Worm (Caenorhabditis elegans) whole organism, L2 larva: Measurements from ENCODE around the gene Y62H9A.15.

Experiments
- C34F6.9 ChIP-seq: fragments of 150-350 bp; optimal IDR thresholded peaks from 2 replicates; lab custom pipeline; 2014; ENCODE audit warnings: missing biosample characterization, missing genetic modification characterization
- F13H6.1 ChIP-seq: sonication (generic microtip); optimal IDR thresholded peaks from 2 replicates; lab custom pipeline; 2016; ENCODE audit warnings: missing genetic modification characterization, missing compliant biosample characterization
- R02D3.7 ChIP-seq: fragments of 150-350 bp; optimal IDR thresholded peaks from 2 replicates; lab custom pipeline; 2014; ENCODE audit warnings: missing biosample characterization, missing genetic modification characterization
- ZK546.5 ChIP-seq: sonication (generic microtip); optimal IDR thresholded peaks from 2 replicates; lab custom pipeline; 2017; ENCODE audit warnings: missing biosample characterization, missing genetic modification characterization
- aly-2 ChIP-seq: fragments of 150-350 bp; optimal IDR thresholded peaks from 2 replicates; lab custom pipeline; 2014; ENCODE audit warnings: missing biosample characterization, missing genetic modification characterization
- blmp-1 ChIP-seq: sonication (generic microtip); optimal IDR thresholded peaks from 2 replicates; lab custom pipeline; 2017; ENCODE audit warnings: missing genetic modification characterization, mild to moderate bottlenecking, missing compliant biosample characterization, antibody characterized with exemption, moderate library complexity; ENCODE audit not compliant: insufficient read depth
- ceh-16 ChIP-seq: fragments of 150-350 bp; optimal IDR thresholded peaks from 2 replicates; lab custom pipeline; 2014; ENCODE audit warnings: missing biosample characterization, missing genetic modification characterization
- crh-2 ChIP-seq: sonication (generic microtip); optimal IDR thresholded peaks from 2 replicates; lab custom pipeline; 2017; ENCODE audit warnings: missing biosample characterization, missing genetic modification characterization
- dmd-4 ChIP-seq: sonication (generic microtip); optimal IDR thresholded peaks from 2 replicates; lab custom pipeline; 2017; ENCODE audit warnings: missing biosample characterization, missing genetic modification characterization
- egl-27 ChIP-seq: sonication (generic microtip); optimal IDR thresholded peaks from 3 replicates; lab custom pipeline; 2017; ENCODE audit warnings: missing biosample characterization, missing genetic modification reagents, missing genetic modification characterization
- elt-1 ChIP-seq: fragments of 150-350 bp; optimal IDR thresholded peaks from 2 replicates; lab custom pipeline; 2014; ENCODE audit warnings: missing biosample characterization, missing genetic modification characterization
- fos-1 ChIP-seq: fragments of 150-350 bp; optimal IDR thresholded peaks from 2 replicates; lab custom pipeline; 2014; ENCODE audit warnings: missing biosample characterization, missing genetic modification characterization
- lin-11 ChIP-seq: fragments of 150-350 bp; sonication (generic microtip); optimal IDR thresholded peaks from 2 replicates; lab custom pipeline; 2014; ENCODE audit warnings: missing biosample characterization, missing genetic modification characterization, inconsistent platforms, mixed read lengths
- lin-13 ChIP-seq: fragments of 150-350 bp; optimal IDR thresholded peaks from 2 replicates; lab custom pipeline; 2014; ENCODE audit warnings: missing biosample characterization, missing genetic modification reagents, missing genetic modification characterization
- lin-39 ChIP-seq: fragments of 150-350 bp; optimal IDR thresholded peaks from 2 replicates; lab custom pipeline; 2014; ENCODE audit warnings: missing biosample characterization, missing genetic modification reagents, missing genetic modification characterization
- lsy-2 ChIP-seq, 2 experiments: fragments of 150-350 bp in 1 of 2; sonication (generic microtip) in 1 of 2; optimal IDR thresholded peaks; 2 replicates each; lab custom pipeline; 2014 to 2017; ENCODE audit warnings: missing biosample characterization in 2 of 2, missing genetic modification characterization in 2 of 2
- mdl-1 ChIP-seq, 2 experiments: fragments of 150-350 bp in 1 of 2; sonication (generic microtip) in 1 of 2; optimal IDR thresholded peaks; 2 replicates each; lab custom pipeline; 2017; ENCODE audit warnings: missing biosample characterization in 2 of 2, missing genetic modification characterization in 2 of 2
- nhr-11 ChIP-seq: fragments of 150-350 bp; optimal IDR thresholded peaks from 2 replicates; lab custom pipeline; 2014; ENCODE audit warnings: missing biosample characterization, missing genetic modification characterization
- nhr-129 ChIP-seq: fragments of 150-350 bp; optimal IDR thresholded peaks from 2 replicates; lab custom pipeline; 2014; ENCODE audit warnings: missing biosample characterization, missing genetic modification characterization
- nhr-21 ChIP-seq: fragments of 150-350 bp; optimal IDR thresholded peaks from 2 replicates; lab custom pipeline; 2014; ENCODE audit warnings: missing biosample characterization, missing genetic modification characterization
- nhr-25 ChIP-seq: fragments of 150-350 bp; sonication (generic microtip); optimal IDR thresholded peaks from 3 replicates; lab custom pipeline; 2014; ENCODE audit warnings: missing biosample characterization, missing genetic modification characterization
- nhr-6 ChIP-seq: fragments of 150-350 bp; optimal IDR thresholded peaks from 2 replicates; lab custom pipeline; 2014; ENCODE audit warnings: missing biosample characterization, missing genetic modification characterization
- nhr-77 ChIP-seq: fragments of 150-350 bp; optimal IDR thresholded peaks from 2 replicates; lab custom pipeline; 2014; ENCODE audit warnings: missing biosample characterization, missing genetic modification characterization
- peb-1 ChIP-seq: fragments of 150-350 bp; optimal IDR thresholded peaks from 2 replicates; lab custom pipeline; 2014; ENCODE audit warnings: missing biosample characterization, missing genetic modification characterization
- sma-3 ChIP-seq: sonication (generic microtip); optimal IDR thresholded peaks from 2 replicates; lab custom pipeline; 2016; ENCODE audit warnings: missing genetic modification reagents, missing genetic modification characterization, missing compliant biosample characterization
- sma-9 ChIP-seq, 2 experiments: fragments of 150-350 bp in 1 of 2; sonication (generic microtip) in 1 of 2; optimal IDR thresholded peaks; 2 replicates each; lab custom pipeline; 2014 to 2016; ENCODE audit warnings: missing genetic modification characterization in 2 of 2, mild to moderate bottlenecking in 1 of 2, missing biosample characterization in 1 of 2, missing compliant biosample characterization in 1 of 2, missing genetic modification reagents in 1 of 2, moderate library complexity in 1 of 2
- snpc-4 ChIP-seq: fragments of 150-350 bp; optimal IDR thresholded peaks from 2 replicates; lab custom pipeline; 2014; ENCODE audit warnings: missing biosample characterization, missing genetic modification characterization
- unc-55 ChIP-seq: fragments of 150-350 bp; sonication (generic microtip); optimal IDR thresholded peaks from 3 replicates; lab custom pipeline; 2014; ENCODE audit warnings: missing biosample characterization, missing genetic modification reagents, missing genetic modification characterization
- unc-62 ChIP-seq: fragments of 150-350 bp; optimal IDR thresholded peaks from 2 replicates; lab custom pipeline; 2014; ENCODE audit warnings: missing biosample characterization, missing genetic modification reagents, missing genetic modification characterization
- zag-1 ChIP-seq: fragments of 150-350 bp; optimal IDR thresholded peaks from 2 replicates; lab custom pipeline; 2014; ENCODE audit warnings: missing biosample characterization, missing genetic modification characterization
- ztf-11 ChIP-seq: sonication (generic microtip); optimal IDR thresholded peaks from 2 replicates; lab custom pipeline; 2017; ENCODE audit warnings: missing biosample characterization, missing genetic modification characterization
- ztf-4 ChIP-seq: fragments of 150-350 bp; optimal IDR thresholded peaks from 2 replicates; lab custom pipeline; 2014; ENCODE audit warnings: missing biosample characterization, missing genetic modification characterization

Y62H9A.15 gene

ce11 chrX:11937343-11937935 is 27.5 kb upstream of the Y62H9A.15 start (continued):
- TF ChIP-seq blmp-1 (peak; percentile 93), nhr-77 (tag; lab: Kevin White, UChicago) (peak; percentile 98), nhr-25 (peak; percentile 98), C34F6.9 (tag; lab: Kevin White, UChicago) (peak; percentile 98), unc-62 (peak; percentile 93), egl-27 (tag; lab: Kevin White, UChicago) (peak; percentile 99), nhr-6 (peak; percentile 99), ZK546.5 (tag; lab: Kevin White, UChicago) (peak; percentile 71), lin-11 (peak; percentile 76), peb-1 (tag; lab: Kevin White, UChicago) (no peak), nhr-129 (tag; lab: Kevin White, UChicago) (peak; percentile 100)

DNA sequence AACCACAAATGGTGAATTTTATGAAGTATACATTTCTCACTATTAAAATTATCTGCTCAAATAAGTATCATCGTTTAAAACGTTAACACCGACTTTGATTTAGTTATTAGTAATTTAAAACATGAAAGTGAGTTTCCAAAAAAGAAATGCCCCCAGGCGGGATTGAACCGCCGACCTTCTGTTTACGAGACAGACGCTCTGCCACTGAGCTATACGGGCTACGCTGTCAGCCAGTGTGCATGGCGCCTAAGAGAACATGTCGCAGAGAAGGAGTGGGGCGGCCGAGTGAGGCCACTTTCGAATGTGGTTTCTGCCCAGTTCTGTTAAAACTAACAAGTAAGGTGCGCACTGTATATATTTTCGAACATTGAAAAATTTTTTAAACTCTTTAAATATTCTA is 25.0 kb upstream of the Y62H9A.15 start:
- peak in 1 of 2 experiments; percentile 4 for TF ChIP-seq mdl-1 (tag; optimal IDR thresholded peaks at IDR 0.05; lab: Kevin White, UChicago)
- TF ChIP-seq ztf-4 (tag; lab: Kevin White, UChicago): no peak
- peak; percentile 58 for TF ChIP-seq nhr-129 (tag; lab: Kevin White, UChicago)
- no peak for TF ChIP-seq dmd-4 (tag; lab: Kevin White, UChicago)
- TF ChIP-seq sma-3 (GFP tag; lab: Kevin White, UChicago): peak; percentile 36
- peak; percentile 26 for TF ChIP-seq crh-2 (tag; lab: Kevin White, UChicago)
- peak in 1 of 2 experiments; percentile 24 for TF ChIP-seq lsy-2 (tag; optimal IDR thresholded peaks at IDR 0.05; lab: Kevin White, UChicago)
- peak; percentile 48 for TF ChIP-seq unc-55 (GFP tag; lab: Kevin White, UChicago)
- no peak for TF ChIP-seq ztf-11 (tag; lab: Kevin White, UChicago)
- TF ChIP-seq sma-9 (GFP tag; optimal IDR thresholded peaks at IDR 0.05; lab: Kevin White, UChicago): peak; percentile 60
- no peak for TF ChIP-seq sma-9 (tag; optimal IDR thresholded peaks at IDR 0.05; lab: Kevin White, UChicago)
- peak; percentile 43 for TF ChIP-seq lin-11
- peak; percentile 53 for TF ChIP-seq lin-13 (GFP tag; lab: Kevin White, UChicago)
- peak; percentile 36 for TF ChIP-seq nhr-21 (tag; lab: Kevin White, UChicago)
- TF ChIP-seq zag-1 (tag; lab: Kevin White, UChicago): peak; percentile 27
- no peak for TF ChIP-seq nhr-77 (tag; lab: Kevin White, UChicago)
- TF ChIP-seq C34F6.9 (tag; lab: Kevin White, UChicago): peak; percentile 7
- TF ChIP-seq lin-39 (tag; lab: Kevin White, UChicago): no peak
- TF ChIP-seq ceh-16 (tag; lab: Kevin White, UChicago): no peak
- TF ChIP-seq fos-1: peak; percentile 21
- TF ChIP-seq F13H6.1: peak; percentile 30
- peak; percentile 20 for TF ChIP-seq egl-27 (tag; lab: Kevin White, UChicago)
- no peak for TF ChIP-seq snpc-4 (tag; lab: Kevin White, UChicago)

DNA sequence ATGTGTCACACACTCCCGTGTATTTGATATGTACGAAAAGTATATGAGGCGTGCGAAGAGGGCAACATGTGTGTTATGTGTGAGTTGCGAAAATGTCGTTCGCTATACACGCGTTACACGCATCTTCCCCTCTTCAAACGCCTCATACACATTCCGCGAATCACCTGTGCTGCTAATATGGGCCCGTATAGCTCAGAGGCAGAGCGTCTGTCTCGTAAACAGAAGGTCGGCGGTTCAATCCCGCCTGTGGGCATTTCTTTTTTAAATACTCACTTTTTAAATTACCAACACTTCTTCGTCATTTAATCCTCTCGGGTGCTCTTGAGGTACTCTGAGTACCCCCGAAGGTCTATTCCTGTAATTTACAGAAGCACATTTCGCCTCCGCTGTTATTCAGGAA is 23.6 kb upstream of the Y62H9A.15 start:
- no peak for TF ChIP-seq nhr-129 (tag; lab: Kevin White, UChicago)
- TF ChIP-seq egl-27 (tag; lab: Kevin White, UChicago): no peak
- TF ChIP-seq sma-3 (GFP tag; lab: Kevin White, UChicago): no peak
- TF ChIP-seq unc-62: no peak
- TF ChIP-seq ZK546.5 (tag; lab: Kevin White, UChicago): no peak
- TF ChIP-seq nhr-11 (tag; lab: Kevin White, UChicago): no peak
- TF ChIP-seq lin-13 (GFP tag; lab: Kevin White, UChicago): no peak
- TF ChIP-seq nhr-25: no peak
- no peak for TF ChIP-seq aly-2 (tag; lab: Kevin White, UChicago)
- TF ChIP-seq blmp-1: no peak
- TF ChIP-seq, all 48 proteins: peak for 0

DNA sequence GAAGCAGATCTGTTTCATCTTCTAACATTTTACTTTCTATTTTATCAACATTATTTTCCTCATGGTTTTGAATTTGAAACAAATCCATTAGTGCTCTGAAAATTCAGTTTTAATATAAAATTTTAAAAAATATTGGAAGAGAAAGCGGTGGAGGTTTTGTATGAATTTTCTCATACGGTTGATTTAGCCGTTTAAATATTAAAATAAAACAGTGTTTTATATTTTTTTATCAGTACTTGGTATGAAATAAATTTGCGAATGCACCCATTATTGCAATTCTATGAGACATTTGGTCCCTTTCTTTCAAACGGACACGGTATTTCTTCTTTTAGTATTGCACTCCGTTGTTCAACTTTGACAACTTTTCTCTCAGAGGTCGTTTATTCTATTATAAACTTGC is 21.6 kb upstream of the Y62H9A.15 start, which contains the start of gene dot-1.4:
TSS of gene dot-1.4 (minus strand) at position 101 of the 400 bp plus-strand sequence.
- no peak for TF ChIP-seq C34F6.9 (tag; lab: Kevin White, UChicago)
- TF ChIP-seq zag-1 (tag; lab: Kevin White, UChicago): no peak
- TF ChIP-seq unc-55 (GFP tag; lab: Kevin White, UChicago): no peak
- TF ChIP-seq nhr-21 (tag; lab: Kevin White, UChicago): no peak
- no peak for TF ChIP-seq sma-3 (GFP tag; lab: Kevin White, UChicago)
- TF ChIP-seq R02D3.7 (tag; lab: Kevin White, UChicago): no peak
- no peak for TF ChIP-seq elt-1 (tag; lab: Kevin White, UChicago)
- no peak for TF ChIP-seq unc-62
- no peak for TF ChIP-seq blmp-1
- TF ChIP-seq peb-1 (tag; lab: Kevin White, UChicago): no peak
- TF ChIP-seq ztf-4 (tag; lab: Kevin White, UChicago): no peak
